Worm (Caenorhabditis elegans) whole organism, early embryonic: Measurements from ENCODE around the gene enol-1.

ENCODE experiments used
- B0310.2 ChIP-seq: sonication (generic microtip); optimal IDR thresholded peaks from 2 replicates; lab custom pipeline; 2016; ENCODE audit warnings: mild to moderate bottlenecking, missing genetic modification characterization, missing compliant biosample characterization
- F13C5.2 ChIP-seq: sonication (generic microtip); optimal IDR thresholded peaks from 2 replicates; lab custom pipeline; 2017; ENCODE audit warnings: mild to moderate bottlenecking, missing genetic modification characterization, inconsistent platforms, missing compliant biosample characterization
- aly-1 ChIP-seq: sonication (generic microtip); optimal IDR thresholded peaks from 2 replicates; lab custom pipeline; 2016; ENCODE audit warnings: missing genetic modification characterization, missing compliant biosample characterization
- ama-1 ChIP-seq: fragments of 150-350 bp; optimal IDR thresholded peaks from 2 replicates; lab custom pipeline; 2014
- ceh-36 ChIP-seq: sonication (generic microtip); optimal IDR thresholded peaks from 2 replicates; lab custom pipeline; 2016; ENCODE audit warnings: missing genetic modification characterization, inconsistent platforms, missing compliant biosample characterization
- ets-7 ChIP-seq: sonication (generic microtip); optimal IDR thresholded peaks from 2 replicates; lab custom pipeline; 2016; ENCODE audit warnings: missing genotype, missing genetic modification characterization, missing compliant biosample characterization
- flt-1 ChIP-seq: fragments of 200-800 bp; sonication (Bioruptor generic); IDR thresholded peaks from 2 replicates; pipeline ENCODE4 v1.3.6; 2022; ENCODE audit warnings: missing genetic modification characterization, missing compliant biosample characterization
- hmg-4 ChIP-seq: fragments of 200-800 bp; sonication (Bioruptor generic); optimal IDR thresholded peaks from 2 replicates; lab custom pipeline; 2018; ENCODE audit warnings: mild to moderate bottlenecking, missing genetic modification characterization, missing compliant biosample characterization
- pes-1 ChIP-seq: fragments of 200-800 bp; sonication (Bioruptor generic); IDR thresholded peaks from 2 replicates; pipeline ENCODE4 v1.3.6; 2022; ENCODE audit warnings: missing genetic modification reagents, missing genetic modification characterization, missing compliant biosample characterization
- scrt-1 ChIP-seq: fragments of 200-800 bp; sonication (Bioruptor generic); IDR thresholded peaks from 2 replicates; pipeline ENCODE4 v1.3.6; 2022; ENCODE audit warnings: missing genetic modification characterization, missing compliant biosample characterization
- sea-1 ChIP-seq: fragments of 200-800 bp; sonication (Bioruptor generic); conservative IDR thresholded peaks from 2 replicates; pipeline ENCODE4 v1.3.6; 2022; ENCODE audit warnings: missing genetic modification characterization, missing compliant biosample characterization
- tbx-11 ChIP-seq: fragments of 200-800 bp; sonication (Bioruptor generic); IDR thresholded peaks from 2 replicates; pipeline ENCODE4 v1.3.6; 2022; ENCODE audit warnings: missing genetic modification characterization, missing compliant biosample characterization
- tbx-37 ChIP-seq: fragments of 200-800 bp; sonication (Bioruptor generic); conservative IDR thresholded peaks from 2 replicates; pipeline ENCODE4 v1.3.6; 2022; ENCODE audit warnings: missing genetic modification reagents, missing genetic modification characterization, missing compliant biosample characterization
- tra-4 ChIP-seq: sonication (generic microtip); optimal IDR thresholded peaks from 2 replicates; lab custom pipeline; 2017; ENCODE audit warnings: missing genetic modification characterization, missing compliant biosample characterization

The enol-1 gene

DNA sequence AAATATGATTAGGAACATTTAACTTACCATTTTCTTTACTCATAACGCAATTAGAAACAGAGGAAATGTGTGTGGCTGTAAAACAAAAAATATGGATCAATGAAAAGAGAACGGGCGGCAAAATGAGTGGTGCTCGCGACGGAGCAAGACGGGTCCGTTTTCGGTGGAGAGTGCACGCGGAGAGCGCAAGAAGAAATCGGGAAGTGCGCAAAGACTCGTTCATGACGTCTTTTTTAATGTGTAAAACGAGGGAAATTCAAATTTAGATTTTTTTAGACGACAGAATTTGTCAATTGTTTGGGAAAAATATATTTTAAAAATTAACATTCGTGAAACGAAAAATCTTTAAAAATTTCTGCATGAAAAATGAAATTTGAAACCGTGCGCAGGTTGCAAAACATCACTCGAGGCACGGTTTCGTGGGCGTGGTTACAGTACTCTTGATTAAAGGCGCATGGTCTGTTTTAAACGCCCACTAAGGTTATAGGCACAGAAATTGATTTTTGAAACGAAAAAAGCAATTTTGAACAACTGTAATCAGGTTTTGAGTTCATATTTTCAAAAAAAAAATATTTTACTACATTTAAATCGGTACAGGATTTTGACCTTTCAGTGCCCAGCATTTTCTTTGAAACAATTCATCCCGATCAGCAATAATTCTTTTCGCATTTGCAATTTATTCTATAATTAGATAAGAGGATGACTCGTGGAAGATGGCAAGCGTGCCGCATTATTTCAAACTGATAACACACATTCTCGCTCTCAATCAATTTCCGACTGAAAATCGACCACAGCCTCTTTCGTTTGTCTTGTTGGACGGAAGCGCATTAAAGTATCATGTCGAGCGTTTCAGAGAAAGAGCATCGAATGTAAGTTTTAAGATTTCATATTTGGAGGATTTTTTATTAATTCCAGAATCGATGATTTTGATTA is 38.7 kb downstream of the enol-1 start, which contains the start of the genes szy-20 and C18E9.5:
Gene szy-20, minus strand, starts transcription at position 83 of the 933 bp plus-strand sequence.
Gene C18E9.5, plus strand, starts transcription at position 730 of the 933 bp plus-strand sequence.
- TF ChIP-seq tbx-37 (GFP tag; lab: Robert Waterston, UW) (0 out of 2 replicates have a peak, but pooled peaks have one; percentile 22), aly-1 (tag; lab: Kevin White, UChicago) (no peak), tra-4 (tag; lab: Kevin White, UChicago) (no peak), B0310.2 (tag; lab: Kevin White, UChicago) (no peak), F13C5.2 (tag; lab: Kevin White, UChicago) (peak; percentile 82), sea-1 (GFP tag; lab: Robert Waterston, UW) (no peak), flt-1 (no peak), pes-1 (GFP tag; lab: Robert Waterston, UW) (no peak; the same call in 1 of the 2 replicates), ets-7 (tag; lab: Kevin White, UChicago) (no peak), hmg-4 (peak; percentile 67), ama-1 (lab: Kevin White, UChicago) (no peak), ceh-36 (tag; lab: Kevin White, UChicago) (no peak), tbx-11 (GFP tag; lab: Robert Waterston, UW) (no peak), scrt-1 (GFP tag; lab: Robert Waterston, UW) (no peak)

ce11 chrII:8973516-8974043 is 42.8 kb downstream of the enol-1 start, which contains the start of gene tomm-40:
TSS of gene tomm-40 (minus strand) at chrII:8973566.
- TF ChIP-seq F13C5.2 (tag; lab: Kevin White, UChicago): peak; percentile 47
- no peak for TF ChIP-seq ama-1 (lab: Kevin White, UChicago)

ce11 chrII:8982683-8983082 is 51.9 kb downstream of the enol-1 start, which contains the start of gene C18E9.7:
TSS of gene C18E9.7 (minus strand) at chrII:8982783.
- TF ChIP-seq pes-1 (GFP tag; lab: Robert Waterston, UW) (no peak), flt-1 (no peak), ama-1 (lab: Kevin White, UChicago) (no peak), tra-4 (tag; lab: Kevin White, UChicago) (no peak), ceh-36 (tag; lab: Kevin White, UChicago) (no peak)
